Worm (Caenorhabditis elegans): Measurements from ENCODE around the gene B0336.12.

The B0336.12 gene

ce11 chrIII:5740666-5741065 is 30.7 kb upstream of the B0336.12 start, which contains the start of gene B0244.16:
B0244.16 (plus strand) TSS chrIII:5740966.
- TF ChIP-seq klf-2 (GFP tag; conservative IDR thresholded peaks at IDR 0.05) (no peak), T22C8.4 (GFP tag; IDR thresholded peaks at IDR 0.05) (no peak), ref-1 (GFP tag; conservative IDR thresholded peaks at IDR 0.05) (no peak), cog-1 (tag; optimal IDR thresholded peaks at IDR 0.05) (no peak), ztf-29 (GFP tag; IDR thresholded peaks at IDR 0.05) (no peak), tab-1 (GFP tag; IDR thresholded peaks at IDR 0.05) (no peak), ztf-23 (GFP tag; IDR thresholded peaks at IDR 0.05) (no peak)

- TF ChIP-seq klf-2 (GFP tag; conservative IDR thresholded peaks at IDR 0.05) (no peak), flt-1 (GFP tag; IDR thresholded peaks at IDR 0.05) (no peak), T22C8.4 (GFP tag; IDR thresholded peaks at IDR 0.05) (no peak)
These were observed 27.8 kb upstream of the B0336.12 start, which contains the start of gene B0244.6 for ce11 chrIII:5737708-5738107. B0244.6 (plus strand) TSS chrIII:5738008.

- no peak for TF ChIP-seq ztf-23 (GFP tag; IDR thresholded peaks at IDR 0.05)
- TF ChIP-seq ztf-29 (GFP tag; IDR thresholded peaks at IDR 0.05), result no peak
- no peak for TF ChIP-seq ref-1 (GFP tag; conservative IDR thresholded peaks at IDR 0.05)
- no peak for TF ChIP-seq cog-1 (tag; optimal IDR thresholded peaks at IDR 0.05)
- TF ChIP-seq klf-2 (GFP tag; conservative IDR thresholded peaks at IDR 0.05), result no peak
- TF ChIP-seq tab-1 (GFP tag; IDR thresholded peaks at IDR 0.05), result no peak
- no peak for TF ChIP-seq T22C8.4 (GFP tag; IDR thresholded peaks at IDR 0.05)
- no peak for TF ChIP-seq med-1 (GFP tag; optimal IDR thresholded peaks at IDR 0.05; ENCODE audit: insufficient read depth)
- TF ChIP-seq flt-1 (GFP tag; IDR thresholded peaks at IDR 0.05), result no peak
These were observed 25.0 kb upstream of the B0336.12 start, which contains the start of gene B0244.10 for ce11 chrIII:5734905-5735304. B0244.10 (plus strand) TSS chrIII:5735158.

- TF ChIP-seq cog-1 (tag; optimal IDR thresholded peaks at IDR 0.05), result no peak
- no peak for TF ChIP-seq flt-1 (GFP tag; IDR thresholded peaks at IDR 0.05)
- no peak for TF ChIP-seq ztf-29 (GFP tag; IDR thresholded peaks at IDR 0.05)
These were observed 24.4 kb upstream of the B0336.12 start for ce11 chrIII:5734328-5734727.

ce11 chrIII:5732925-5733324 is 23.0 kb upstream of the B0336.12 start, which contains the start of gene B0244.17:
B0244.17 (plus strand) TSS chrIII:5733225.
- TF ChIP-seq flt-1 (GFP tag; IDR thresholded peaks at IDR 0.05) (no peak), ztf-23 (GFP tag; IDR thresholded peaks at IDR 0.05) (no peak), ref-1 (GFP tag; conservative IDR thresholded peaks at IDR 0.05) (no peak), tab-1 (GFP tag; IDR thresholded peaks at IDR 0.05) (no peak)

ce11 chrIII:5730980-5731636 is 21.2 kb upstream of the B0336.12 start, which contains the start of the genes B0244.9 and B0244.7:
B0244.9 (minus strand) TSS chrIII:5731030.
B0244.7 (plus strand) TSS chrIII:5731501.
- TF ChIP-seq klf-2 (GFP tag; conservative IDR thresholded peaks at IDR 0.05) (no peak), cog-1 (tag; optimal IDR thresholded peaks at IDR 0.05) (no peak), ztf-23 (GFP tag; IDR thresholded peaks at IDR 0.05) (no peak), ztf-29 (GFP tag; IDR thresholded peaks at IDR 0.05) (no peak), tab-1 (GFP tag; IDR thresholded peaks at IDR 0.05) (no peak), T22C8.4 (GFP tag; IDR thresholded peaks at IDR 0.05) (no peak), flt-1 (GFP tag; IDR thresholded peaks at IDR 0.05) (no peak), med-1 (GFP tag; optimal IDR thresholded peaks at IDR 0.05; ENCODE audit: insufficient read depth) (no peak), ref-1 (GFP tag; conservative IDR thresholded peaks at IDR 0.05) (no peak)

ce11 chrIII:5730041-5730440 is 20.1 kb upstream of the B0336.12 start:
- no peak for TF ChIP-seq med-1 (GFP tag; optimal IDR thresholded peaks at IDR 0.05; ENCODE audit: insufficient read depth)
- TF ChIP-seq cog-1 (tag; optimal IDR thresholded peaks at IDR 0.05), result no peak
- TF ChIP-seq ztf-29 (GFP tag; IDR thresholded peaks at IDR 0.05), result no peak

- TF ChIP-seq ref-1 (GFP tag; conservative IDR thresholded peaks at IDR 0.05), result no peak
- no peak for TF ChIP-seq ztf-23 (GFP tag; IDR thresholded peaks at IDR 0.05)
- no peak for TF ChIP-seq tab-1 (GFP tag; IDR thresholded peaks at IDR 0.05)
- TF ChIP-seq ztf-29 (GFP tag; IDR thresholded peaks at IDR 0.05), result no peak
- no peak for TF ChIP-seq cog-1 (tag; optimal IDR thresholded peaks at IDR 0.05)
- TF ChIP-seq med-1 (GFP tag; optimal IDR thresholded peaks at IDR 0.05; ENCODE audit: insufficient read depth), result no peak
- no peak for TF ChIP-seq klf-2 (GFP tag; conservative IDR thresholded peaks at IDR 0.05)
- TF ChIP-seq flt-1 (GFP tag; IDR thresholded peaks at IDR 0.05), result no peak
- no peak for TF ChIP-seq T22C8.4 (GFP tag; IDR thresholded peaks at IDR 0.05)
These were observed 19.4 kb upstream of the B0336.12 start for ce11 chrIII:5729367-5729766.

- TF ChIP-seq ztf-23 (GFP tag; IDR thresholded peaks at IDR 0.05) (no peak), klf-2 (GFP tag; conservative IDR thresholded peaks at IDR 0.05) (no peak), T22C8.4 (GFP tag; IDR thresholded peaks at IDR 0.05) (no peak)
These were observed 17.9 kb upstream of the B0336.12 start, which contains the start of gene egg-1 for ce11 chrIII:5727827-5728226. egg-1 (plus strand) TSS chrIII:5728180.

ce11 chrIII:5722550-5722949 is 12.6 kb upstream of the B0336.12 start, which contains the start of gene wrm-1:
wrm-1 (plus strand) TSS chrIII:5722850.
- no peak for TF ChIP-seq med-1 (GFP tag; optimal IDR thresholded peaks at IDR 0.05; ENCODE audit: insufficient read depth)
- no peak for TF ChIP-seq ref-1 (GFP tag; conservative IDR thresholded peaks at IDR 0.05)
- no peak for TF ChIP-seq T22C8.4 (GFP tag; IDR thresholded peaks at IDR 0.05)
- no peak for TF ChIP-seq ztf-29 (GFP tag; IDR thresholded peaks at IDR 0.05)
- TF ChIP-seq klf-2 (GFP tag; conservative IDR thresholded peaks at IDR 0.05), result no peak
- TF ChIP-seq tab-1 (GFP tag; IDR thresholded peaks at IDR 0.05), result no peak
- TF ChIP-seq cog-1 (tag; optimal IDR thresholded peaks at IDR 0.05), result no peak
- no peak for TF ChIP-seq flt-1 (GFP tag; IDR thresholded peaks at IDR 0.05)
- TF ChIP-seq ztf-23 (GFP tag; IDR thresholded peaks at IDR 0.05), result no peak
